Worm (Caenorhabditis elegans): Measurements from ENCODE around the gene fat-6.
A peak's percentile ranks its signal among the peaks of the same experiment; 100 is the strongest.

The fat-6 gene

DNA sequence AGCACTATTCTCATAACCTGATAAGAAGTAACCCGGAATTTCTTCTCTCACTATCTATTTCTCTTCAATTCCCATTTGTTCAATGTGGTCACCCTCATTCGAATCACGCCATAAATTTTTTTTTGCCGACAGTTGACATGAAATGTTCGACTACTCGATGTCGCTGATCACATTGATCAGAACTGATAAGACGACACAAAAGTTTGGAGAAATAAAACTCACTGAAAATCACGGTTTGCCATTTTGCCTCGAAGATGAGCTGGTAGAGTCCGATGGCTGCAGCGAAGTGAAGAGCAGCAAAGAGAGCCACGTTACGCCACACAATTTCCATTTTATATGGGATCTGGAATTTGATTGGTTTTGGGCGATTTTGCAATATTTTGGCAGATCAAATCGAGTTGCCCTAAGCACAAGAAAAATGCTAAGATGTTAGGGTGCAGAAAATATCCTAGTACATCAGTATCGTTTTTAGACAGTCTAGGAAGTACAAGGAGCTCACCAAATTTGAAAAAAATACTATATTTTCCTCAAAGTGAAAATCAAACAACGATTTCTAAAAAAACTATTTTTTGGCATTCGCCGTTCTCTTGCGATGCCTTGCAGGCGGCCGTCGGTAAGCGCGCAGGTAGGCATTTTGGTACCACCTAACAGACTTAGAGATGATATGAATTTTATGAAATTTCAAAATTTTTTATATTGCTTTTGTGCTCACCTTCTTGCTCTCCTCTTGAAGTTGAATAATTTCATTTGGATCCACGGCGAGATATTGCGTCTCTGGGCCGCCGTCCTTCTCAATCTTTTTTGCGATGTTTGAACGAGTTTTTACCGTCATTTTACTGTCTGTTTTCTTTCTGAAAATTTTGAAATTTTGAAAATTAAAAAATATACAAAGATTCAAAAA, at the start of gene fat-6:
Gene fat-6 (minus strand): TSS at position 851 of the 901 bp plus-strand sequence.
- TF ChIP-seq flt-1 (GFP tag; IDR thresholded peaks at IDR 0.05) (no peak), T22C8.4 (GFP tag; IDR thresholded peaks at IDR 0.05) (no peak), med-1 (GFP tag; optimal IDR thresholded peaks at IDR 0.05; ENCODE audit: insufficient read depth) (no peak), ztf-29 (GFP tag; IDR thresholded peaks at IDR 0.05) (no peak), cog-1 (tag; optimal IDR thresholded peaks at IDR 0.05) (no peak), ref-1 (GFP tag; conservative IDR thresholded peaks at IDR 0.05) (no peak), ztf-23 (GFP tag; IDR thresholded peaks at IDR 0.05) (no peak), tab-1 (GFP tag; IDR thresholded peaks at IDR 0.05) (no peak), klf-2 (GFP tag; conservative IDR thresholded peaks at IDR 0.05) (no peak)

DNA sequence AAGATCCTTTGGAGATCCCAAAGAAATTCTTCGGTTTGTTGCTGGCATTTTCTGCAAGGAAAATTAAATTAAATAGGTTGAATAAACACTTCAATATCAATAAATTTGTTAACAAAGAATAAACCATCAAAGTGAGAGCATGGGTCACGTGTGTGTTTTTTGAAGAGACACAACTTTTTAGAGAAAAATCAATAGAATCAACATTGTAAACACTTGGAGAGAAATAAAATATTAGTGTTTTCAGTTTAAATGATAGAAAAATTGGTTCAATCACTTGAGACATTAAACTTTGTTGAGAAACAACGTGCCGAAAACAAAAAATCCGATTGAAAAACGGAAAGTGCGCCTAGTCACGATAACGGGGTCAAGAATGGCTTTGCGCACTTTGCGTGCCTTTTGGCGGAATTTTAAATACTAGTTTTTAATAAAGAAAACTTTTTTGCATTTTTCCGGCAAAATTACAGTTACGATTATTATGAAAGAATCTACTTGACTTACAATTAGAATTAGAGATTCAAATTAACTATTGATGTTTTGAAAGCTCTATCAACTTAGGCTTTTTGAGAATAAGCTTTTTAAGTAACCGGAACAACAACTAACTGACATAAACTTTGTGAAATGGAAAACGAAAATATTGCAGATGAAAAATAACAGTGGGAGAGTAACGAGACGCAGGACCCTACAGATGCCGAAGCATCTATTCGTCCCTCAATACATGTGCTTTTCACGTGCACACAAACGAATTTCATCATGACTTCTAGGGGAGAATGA, 46.2 kb upstream of the fat-6 start, which contains the start of gene ZK829.7:
Gene ZK829.7 (minus strand): TSS at position 51 of the 771 bp plus-strand sequence.
- peak; percentile 2 for TF ChIP-seq cog-1 (tag; optimal IDR thresholded peaks at IDR 0.05)
- TF ChIP-seq flt-1 (GFP tag; IDR thresholded peaks at IDR 0.05) = no peak
- TF ChIP-seq ztf-29 (GFP tag; IDR thresholded peaks at IDR 0.05) = no peak
- TF ChIP-seq ref-1 (GFP tag; conservative IDR thresholded peaks at IDR 0.05) = no peak
- TF ChIP-seq klf-2 (GFP tag; conservative IDR thresholded peaks at IDR 0.05) = no peak
- no peak for TF ChIP-seq tab-1 (GFP tag; IDR thresholded peaks at IDR 0.05)
- no peak for TF ChIP-seq ztf-23 (GFP tag; IDR thresholded peaks at IDR 0.05)

DNA sequence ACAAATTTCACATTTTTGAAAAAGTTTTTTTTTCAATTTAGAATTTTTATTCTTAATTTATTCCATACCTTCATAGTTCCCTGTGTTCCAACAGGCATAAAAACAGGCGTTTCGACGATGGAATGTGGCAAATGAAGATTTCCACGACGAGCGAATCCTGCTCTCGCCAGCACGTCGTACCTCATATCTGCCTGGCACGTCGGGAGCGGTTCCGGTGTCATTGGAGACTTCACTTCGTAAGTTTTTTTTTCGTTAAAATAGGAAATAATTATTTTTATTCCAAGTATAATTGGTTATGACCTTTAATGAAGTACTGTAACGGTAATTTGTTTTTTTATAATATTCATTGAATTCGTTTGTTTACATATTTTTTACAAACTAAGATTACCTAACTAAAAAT, 44.1 kb upstream of the fat-6 start, which contains the start of gene tgt-1:
Gene tgt-1 (minus strand): TSS at position 232 of the 400 bp plus-strand sequence.
- TF ChIP-seq ztf-23 (GFP tag; IDR thresholded peaks at IDR 0.05) (no peak), flt-1 (GFP tag; IDR thresholded peaks at IDR 0.05) (no peak), ztf-29 (GFP tag; IDR thresholded peaks at IDR 0.05) (no peak), med-1 (GFP tag; optimal IDR thresholded peaks at IDR 0.05; ENCODE audit: insufficient read depth) (no peak), tab-1 (GFP tag; IDR thresholded peaks at IDR 0.05) (no peak), klf-2 (GFP tag; conservative IDR thresholded peaks at IDR 0.05) (no peak), T22C8.4 (GFP tag; IDR thresholded peaks at IDR 0.05) (no peak)

DNA sequence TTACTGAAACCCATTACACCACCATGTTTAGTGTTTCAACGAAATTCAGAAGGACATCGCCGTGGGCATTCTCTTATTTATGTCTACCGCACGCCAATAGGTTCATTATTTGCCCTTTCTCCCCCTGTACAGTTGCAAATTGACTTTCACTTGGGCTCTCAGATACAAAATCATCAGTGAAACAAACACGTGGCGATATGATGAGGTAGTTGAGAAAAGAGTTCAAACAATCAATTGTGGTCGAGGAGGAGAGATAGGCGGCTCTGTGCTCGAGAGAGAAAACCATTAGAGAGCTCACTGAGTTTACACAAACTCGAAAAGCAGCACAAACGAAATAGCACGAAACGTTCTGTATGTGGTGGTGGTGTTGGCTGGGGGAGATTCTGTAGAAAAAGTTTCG, 41.6 kb upstream of the fat-6 start:
- TF ChIP-seq flt-1 (GFP tag; IDR thresholded peaks at IDR 0.05) (no peak), cog-1 (tag; optimal IDR thresholded peaks at IDR 0.05) (no peak), ztf-23 (GFP tag; IDR thresholded peaks at IDR 0.05) (no peak), med-1 (GFP tag; optimal IDR thresholded peaks at IDR 0.05; ENCODE audit: insufficient read depth) (no peak), ref-1 (GFP tag; conservative IDR thresholded peaks at IDR 0.05) (no peak), ztf-29 (GFP tag; IDR thresholded peaks at IDR 0.05) (no peak), klf-2 (GFP tag; conservative IDR thresholded peaks at IDR 0.05) (no peak), tab-1 (GFP tag; IDR thresholded peaks at IDR 0.05) (no peak), T22C8.4 (GFP tag; IDR thresholded peaks at IDR 0.05) (no peak)

DNA sequence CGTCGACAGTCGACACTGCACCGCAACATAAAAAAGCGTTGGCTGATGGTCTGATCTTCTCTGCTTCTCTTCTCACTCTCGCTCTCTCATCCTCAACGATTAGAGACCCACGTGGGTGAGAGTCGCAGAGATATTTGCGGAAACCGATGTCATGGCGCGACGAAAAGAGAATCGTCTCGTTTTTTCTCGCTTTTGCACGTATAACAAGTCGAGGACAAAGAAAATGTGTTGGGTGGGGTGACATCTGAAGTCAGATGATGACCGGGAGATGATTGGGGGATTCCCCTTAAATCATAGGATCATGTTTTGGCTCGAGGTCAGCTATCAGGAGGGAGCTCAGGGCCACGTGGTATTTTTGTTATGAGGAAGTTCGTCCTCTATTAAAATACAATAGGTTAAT, 40.9 kb upstream of the fat-6 start:
- TF ChIP-seq cog-1 (tag; optimal IDR thresholded peaks at IDR 0.05) (no peak), klf-2 (GFP tag; conservative IDR thresholded peaks at IDR 0.05) (no peak), tab-1 (GFP tag; IDR thresholded peaks at IDR 0.05) (no peak), ztf-23 (GFP tag; IDR thresholded peaks at IDR 0.05) (no peak), med-1 (GFP tag; optimal IDR thresholded peaks at IDR 0.05; ENCODE audit: insufficient read depth) (no peak), ztf-29 (GFP tag; IDR thresholded peaks at IDR 0.05) (no peak), ref-1 (GFP tag; conservative IDR thresholded peaks at IDR 0.05) (no peak), flt-1 (GFP tag; IDR thresholded peaks at IDR 0.05) (no peak), T22C8.4 (GFP tag; IDR thresholded peaks at IDR 0.05) (no peak)

DNA sequence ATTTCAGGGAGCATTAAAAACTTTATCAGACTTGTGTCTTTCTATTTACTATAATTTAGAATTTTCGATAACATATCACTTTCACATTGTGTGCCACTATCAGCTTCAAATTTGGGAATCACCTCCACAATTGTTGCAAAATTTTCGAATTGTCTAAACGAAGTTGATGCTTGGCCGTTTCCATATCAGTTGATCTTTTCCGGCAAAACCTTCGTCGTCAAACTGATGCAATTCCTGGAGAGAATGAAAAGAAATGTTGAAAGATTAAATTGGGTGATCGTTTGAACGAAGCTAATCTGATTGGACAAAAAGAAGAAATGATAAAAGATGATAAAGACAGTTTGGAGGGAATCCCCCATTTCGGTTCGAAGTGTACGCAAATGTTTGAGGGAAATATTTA, 40.1 kb upstream of the fat-6 start:
- no peak for TF ChIP-seq ztf-23 (GFP tag; IDR thresholded peaks at IDR 0.05)
- TF ChIP-seq tab-1 (GFP tag; IDR thresholded peaks at IDR 0.05) = no peak
- no peak for TF ChIP-seq med-1 (GFP tag; optimal IDR thresholded peaks at IDR 0.05; ENCODE audit: insufficient read depth)
- no peak for TF ChIP-seq cog-1 (tag; optimal IDR thresholded peaks at IDR 0.05)
- no peak for TF ChIP-seq klf-2 (GFP tag; conservative IDR thresholded peaks at IDR 0.05)
- TF ChIP-seq ztf-29 (GFP tag; IDR thresholded peaks at IDR 0.05) = no peak
- TF ChIP-seq T22C8.4 (GFP tag; IDR thresholded peaks at IDR 0.05) = no peak
- TF ChIP-seq ref-1 (GFP tag; conservative IDR thresholded peaks at IDR 0.05) = no peak
- no peak for TF ChIP-seq flt-1 (GFP tag; IDR thresholded peaks at IDR 0.05)

DNA sequence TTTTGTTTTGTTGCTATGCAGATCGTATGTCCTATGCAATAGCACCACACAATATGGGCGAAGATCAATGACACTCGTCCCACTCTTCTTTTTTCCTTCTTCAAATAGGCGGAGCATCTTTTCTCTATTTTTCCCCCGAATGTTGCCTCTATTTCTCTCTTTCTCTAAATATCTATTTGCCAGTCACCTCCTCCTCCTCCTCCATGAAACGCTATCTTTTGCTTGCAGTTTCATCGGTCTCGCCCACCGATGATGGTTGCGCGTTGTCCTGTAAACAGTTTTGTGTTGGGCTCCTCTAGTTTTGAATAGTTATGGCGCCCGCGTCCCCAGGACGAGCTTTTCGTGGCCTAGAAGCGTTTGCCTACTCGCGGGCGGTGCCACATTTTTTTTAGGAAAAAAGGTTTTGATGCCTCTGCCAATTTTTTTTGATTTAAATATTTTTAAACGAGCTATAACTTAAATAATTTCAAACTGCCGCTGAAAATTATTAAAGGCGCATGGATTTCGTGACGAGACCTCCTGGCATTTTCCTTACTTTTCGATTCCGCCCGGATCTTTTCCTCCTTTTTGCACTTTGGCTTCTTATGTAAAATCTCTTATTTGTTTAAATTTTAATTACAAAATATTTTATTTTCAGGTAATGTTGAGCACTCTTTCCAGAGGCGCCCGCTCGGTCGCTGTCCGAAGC, 37.3 kb upstream of the fat-6 start, which contains the start of gene gdh-1:
Gene gdh-1 (plus strand): TSS at position 638 of the 688 bp plus-strand sequence.
- TF ChIP-seq tab-1 (GFP tag; IDR thresholded peaks at IDR 0.05) (no peak), med-1 (GFP tag; optimal IDR thresholded peaks at IDR 0.05; ENCODE audit: insufficient read depth) (no peak), ztf-29 (GFP tag; IDR thresholded peaks at IDR 0.05) (no peak), ref-1 (GFP tag; conservative IDR thresholded peaks at IDR 0.05) (no peak), cog-1 (tag; optimal IDR thresholded peaks at IDR 0.05) (no peak)

DNA sequence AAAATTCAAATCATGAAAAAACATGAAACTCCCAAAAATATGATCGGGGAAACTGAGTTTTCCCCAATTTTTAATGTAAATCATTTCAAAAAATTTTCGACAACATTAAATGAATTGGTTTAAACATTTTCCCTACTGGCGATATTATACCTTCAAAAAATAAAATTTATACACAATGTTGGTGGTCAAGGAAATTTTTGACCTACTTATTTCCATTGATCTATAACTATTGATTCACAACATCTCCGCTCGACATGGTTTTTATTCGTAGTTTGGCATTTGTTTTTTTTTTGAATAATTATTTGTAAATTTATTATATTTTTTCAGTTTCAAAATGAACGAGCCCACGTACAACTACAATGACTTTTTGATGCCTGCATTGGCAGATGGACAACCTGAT, 34.8 kb upstream of the fat-6 start, which contains the start of gene tbx-36:
Gene tbx-36 (plus strand): TSS at position 301 of the 400 bp plus-strand sequence.
- TF ChIP-seq ztf-29 (GFP tag; IDR thresholded peaks at IDR 0.05) (no peak), med-1 (GFP tag; optimal IDR thresholded peaks at IDR 0.05; ENCODE audit: insufficient read depth) (no peak), klf-2 (GFP tag; conservative IDR thresholded peaks at IDR 0.05) (no peak), flt-1 (GFP tag; IDR thresholded peaks at IDR 0.05) (no peak), T22C8.4 (GFP tag; IDR thresholded peaks at IDR 0.05) (no peak), tab-1 (GFP tag; IDR thresholded peaks at IDR 0.05) (no peak), ztf-23 (GFP tag; IDR thresholded peaks at IDR 0.05) (no peak), ref-1 (GFP tag; conservative IDR thresholded peaks at IDR 0.05) (no peak), cog-1 (tag; optimal IDR thresholded peaks at IDR 0.05) (no peak)
